Worm (Caenorhabditis elegans): ENCODE measurements around the gene str-163.
"Not testable (repeated sequence)": the region's sequence is repeated elsewhere in the genome, so short reads cannot be mapped to it uniquely, and the experiment has no call there.

DNA sequence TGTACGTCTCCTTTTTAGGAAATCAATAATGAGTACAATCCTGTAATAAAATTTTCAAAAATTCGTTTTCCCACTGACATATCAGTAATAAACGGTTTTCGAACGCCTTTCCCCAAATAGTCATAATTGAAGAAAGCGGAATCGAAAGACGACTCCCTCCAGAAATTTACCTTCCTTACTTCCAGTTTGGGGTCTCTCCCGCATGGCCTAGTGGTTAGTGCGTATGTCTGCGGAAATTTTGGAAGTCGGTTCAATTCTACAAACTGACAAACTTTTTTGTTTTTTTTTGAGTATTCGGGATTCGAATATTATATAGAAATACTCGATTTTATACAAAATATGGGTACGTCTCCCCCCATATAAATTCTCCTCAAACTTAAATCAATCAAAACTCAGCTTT, 4.3 kb upstream of the str-163 start:
- not testable (repeated sequence) for TF ChIP-seq nhr-28 (tag; optimal IDR thresholded peaks at IDR 0.05); madf-9 (GFP tag; conservative IDR thresholded peaks at IDR 0.05); lin-39 (tag; optimal IDR thresholded peaks at IDR 0.05); daf-19 (GFP tag; conservative IDR thresholded peaks at IDR 0.05); fkh-10 (GFP tag; optimal IDR thresholded peaks at IDR 0.05); nhr-41 (GFP tag; IDR thresholded peaks at IDR 0.05); unc-39 (tag; optimal IDR thresholded peaks at IDR 0.05); lsy-2 (tag; optimal IDR thresholded peaks at IDR 0.05); vab-7 (GFP tag; IDR thresholded peaks at IDR 0.05); nhr-76 (tag; optimal IDR thresholded peaks at IDR 0.05); cey-2 (tag; optimal IDR thresholded peaks at IDR 0.05; ENCODE audit: borderline replicate concordance, insufficient read depth); daf-16 (GFP tag; optimal IDR thresholded peaks at IDR 0.05); daf-16 (tag; optimal IDR thresholded peaks at IDR 0.05); ama-1 (optimal IDR thresholded peaks at IDR 0.05); jun-1 (tag; optimal IDR thresholded peaks at IDR 0.05)

Data from whole organism, L4 larva.